Worm (Caenorhabditis elegans) whole organism, mixed stage, embryonic: ENCODE results near the gene C23F12.9.
A peak's percentile ranks its signal among the peaks of the same experiment; 100 is the strongest.

Source experiments
- M03D4.4 ChIP-seq: sonication (generic microtip); optimal IDR thresholded peaks from 2 replicates; lab custom pipeline; 2017; ENCODE audit warnings: mild to moderate bottlenecking, missing genetic modification characterization, missing compliant biosample characterization
- bed-3 ChIP-seq: fragments of 200-800 bp; sonication (Bioruptor generic); optimal IDR thresholded peaks from 3 replicates; lab custom pipeline; 2018; ENCODE audit warnings: mild to moderate bottlenecking, missing genetic modification characterization, moderate library complexity, missing compliant biosample characterization
- blmp-1 ChIP-seq: fragments of 150-350 bp; optimal IDR thresholded peaks from 2 replicates; lab custom pipeline; 2014; ENCODE audit warnings: missing biosample characterization, missing genetic modification characterization
- ceh-39 ChIP-seq: fragments of 150-350 bp; optimal IDR thresholded peaks from 2 replicates; lab custom pipeline; 2014; ENCODE audit warnings: missing biosample characterization, missing genetic modification characterization
- ceh-43 ChIP-seq: fragments of 200-800 bp; sonication (Bioruptor generic); optimal IDR thresholded peaks from 2 replicates; lab custom pipeline; 2018; ENCODE audit warnings: mild to moderate bottlenecking, missing genetic modification characterization, moderate library complexity, missing compliant biosample characterization
- ceh-83 ChIP-seq: fragments of 200-800 bp; sonication (Bioruptor generic); optimal IDR thresholded peaks from 2 replicates; lab custom pipeline; 2018; ENCODE audit warnings: mild to moderate bottlenecking, missing genetic modification characterization, missing compliant biosample characterization
- ces-1 ChIP-seq: fragments of 150-350 bp; optimal IDR thresholded peaks from 2 replicates; lab custom pipeline; 2014; ENCODE audit warnings: missing biosample characterization, missing genetic modification reagents, missing genetic modification characterization
- cnd-1 ChIP-seq: fragments of 200-800 bp; sonication (Bioruptor generic); optimal IDR thresholded peaks from 2 replicates; lab custom pipeline; 2018; ENCODE audit warnings: mild to moderate bottlenecking, missing genetic modification characterization, missing compliant biosample characterization
- elt-1 ChIP-seq: sonication (generic microtip); optimal IDR thresholded peaks from 2 replicates; lab custom pipeline; 2017; ENCODE audit warnings: missing genetic modification characterization, mild to moderate bottlenecking, missing compliant biosample characterization, antibody characterized with exemption, moderate library complexity, borderline replicate concordance; ENCODE audit not compliant: insufficient read depth
- elt-3 ChIP-seq: fragments of 150-350 bp; optimal IDR thresholded peaks from 2 replicates; lab custom pipeline; 2014; ENCODE audit warnings: missing biosample characterization, missing genetic modification characterization
- flh-1 ChIP-seq: fragments of 200-800 bp; sonication (Bioruptor generic); optimal IDR thresholded peaks from 2 replicates; lab custom pipeline; 2018; ENCODE audit warnings: mild to moderate bottlenecking, missing genetic modification characterization, moderate library complexity, missing compliant biosample characterization
- ham-2 ChIP-seq: fragments of 200-800 bp; sonication (Bioruptor generic); optimal IDR thresholded peaks from 2 replicates; lab custom pipeline; 2018; ENCODE audit warnings: mild to moderate bottlenecking, missing genetic modification characterization, missing compliant biosample characterization
- lin-13 ChIP-seq: fragments of 150-350 bp; optimal IDR thresholded peaks from 2 replicates; lab custom pipeline; 2014; ENCODE audit warnings: missing biosample characterization, missing genetic modification characterization
- lin-32 ChIP-seq: fragments of 200-800 bp; sonication (Bioruptor generic); optimal IDR thresholded peaks from 2 replicates; lab custom pipeline; 2018; ENCODE audit warnings: mild to moderate bottlenecking, missing genetic modification characterization, missing compliant biosample characterization
- lsy-2 ChIP-seq: fragments of 150-350 bp; optimal IDR thresholded peaks from 2 replicates; lab custom pipeline; 2014; ENCODE audit warnings: missing biosample characterization, missing genetic modification characterization
- mep-1 ChIP-seq: fragments of 150-350 bp; optimal IDR thresholded peaks from 2 replicates; lab custom pipeline; 2017; ENCODE audit warnings: missing biosample characterization, missing genetic modification reagents, missing genetic modification characterization, inconsistent platforms
- mls-2 ChIP-seq: sonication (generic microtip); optimal IDR thresholded peaks from 2 replicates; lab custom pipeline; 2016; ENCODE audit warnings: mild to moderate bottlenecking, missing genetic modification characterization, moderate library complexity, missing compliant biosample characterization
- nhr-12 ChIP-seq: fragments of 150-350 bp; optimal IDR thresholded peaks from 2 replicates; lab custom pipeline; 2014; ENCODE audit warnings: missing biosample characterization, missing genetic modification characterization
- nhr-2 ChIP-seq: fragments of 150-350 bp; optimal IDR thresholded peaks from 2 replicates; lab custom pipeline; 2014; ENCODE audit warnings: missing biosample characterization, missing genetic modification characterization
- nhr-237 ChIP-seq: fragments of 150-350 bp; optimal IDR thresholded peaks from 2 replicates; lab custom pipeline; 2014; ENCODE audit warnings: missing biosample characterization, missing genetic modification characterization
- nhr-76 ChIP-seq: sonication (generic microtip); optimal IDR thresholded peaks from 2 replicates; lab custom pipeline; 2017; ENCODE audit warnings: missing biosample characterization, missing genetic modification characterization
- pha-4 ChIP-seq: fragments of 150-350 bp; optimal IDR thresholded peaks from 2 replicates; lab custom pipeline; 2018; ENCODE audit warnings: missing biosample characterization, missing genetic modification reagents, missing genetic modification characterization
- sem-2 ChIP-seq: fragments of 200-800 bp; sonication (Bioruptor generic); optimal IDR thresholded peaks from 2 replicates; lab custom pipeline; 2018; ENCODE audit warnings: mild to moderate bottlenecking, missing genetic modification characterization, missing compliant biosample characterization
- snpc-4 ChIP-seq: fragments of 150-350 bp; optimal IDR thresholded peaks from 2 replicates; lab custom pipeline; 2014; ENCODE audit warnings: missing biosample characterization, missing genetic modification characterization
- sptf-1 ChIP-seq: sonication (generic microtip); optimal IDR thresholded peaks from 2 replicates; lab custom pipeline; 2017; ENCODE audit warnings: mild to moderate bottlenecking, missing genetic modification characterization, moderate library complexity, missing compliant biosample characterization
- tbx-8 ChIP-seq: fragments of 200-800 bp; sonication (Bioruptor generic); optimal IDR thresholded peaks from 2 replicates; lab custom pipeline; 2018; ENCODE audit warnings: mild to moderate bottlenecking, missing genetic modification characterization, moderate library complexity, missing compliant biosample characterization
- unc-39 ChIP-seq: fragments of 150-350 bp; optimal IDR thresholded peaks from 2 replicates; lab custom pipeline; 2014; ENCODE audit warnings: missing biosample characterization, missing genetic modification characterization
- unc-62 ChIP-seq: fragments of 150-350 bp; optimal IDR thresholded peaks from 2 replicates; lab custom pipeline; 2014; ENCODE audit warnings: missing biosample characterization, missing genetic modification reagents, missing genetic modification characterization
- zip-8 ChIP-seq: fragments of 150-350 bp; optimal IDR thresholded peaks from 2 replicates; lab custom pipeline; 2014; ENCODE audit warnings: missing biosample characterization, missing genetic modification characterization
- ztf-11 ChIP-seq: fragments of 150-350 bp; optimal IDR thresholded peaks from 2 replicates; lab custom pipeline; 2014; ENCODE audit warnings: missing biosample characterization, missing genetic modification characterization

The C23F12.9 gene

ce11 chrX:9403622-9404255 lies 9.9 kb downstream of the C23F12.9 start:
- no peak for TF ChIP-seq mep-1 (tag; lab: Kevin White, UChicago)
- TF ChIP-seq nhr-2 (tag; lab: Kevin White, UChicago), result no peak
- no peak for TF ChIP-seq ceh-43 (GFP tag; lab: Kevin White, UChicago)
- no peak for TF ChIP-seq mls-2 (tag; lab: Kevin White, UChicago)
- TF ChIP-seq cnd-1 (tag; lab: Kevin White, UChicago), result no peak
- TF ChIP-seq ham-2, result no peak
- no peak for TF ChIP-seq M03D4.4 (tag; lab: Kevin White, UChicago)
- no peak for TF ChIP-seq ztf-11 (tag; lab: Kevin White, UChicago)
- TF ChIP-seq lin-32 (GFP tag; lab: Kevin White, UChicago), result no peak
- no peak for TF ChIP-seq lin-13 (tag; lab: Kevin White, UChicago)
- no peak for TF ChIP-seq sptf-1 (tag; lab: Kevin White, UChicago)
- no peak for TF ChIP-seq pha-4 (tag; lab: Kevin White, UChicago)
- TF ChIP-seq blmp-1, result no peak
- TF ChIP-seq flh-1 (GFP tag; lab: Kevin White, UChicago), result no peak
- TF ChIP-seq elt-3 (tag; lab: Kevin White, UChicago), result no peak
- TF ChIP-seq unc-39 (tag; lab: Kevin White, UChicago), result no peak
- no peak for TF ChIP-seq unc-62 (GFP tag; lab: Kevin White, UChicago)

- TF ChIP-seq elt-1 (tag; lab: Kevin White, UChicago) (peak; percentile 68), cnd-1 (tag; lab: Kevin White, UChicago) (no peak), blmp-1 (no peak), zip-8 (tag; lab: Kevin White, UChicago) (no peak), ztf-11 (tag; lab: Kevin White, UChicago) (no peak), bed-3 (GFP tag; lab: Kevin White, UChicago) (no peak)
Observed at ce11 chrX:9405922-9406321, 12.1 kb downstream of the C23F12.9 start.

DNA sequence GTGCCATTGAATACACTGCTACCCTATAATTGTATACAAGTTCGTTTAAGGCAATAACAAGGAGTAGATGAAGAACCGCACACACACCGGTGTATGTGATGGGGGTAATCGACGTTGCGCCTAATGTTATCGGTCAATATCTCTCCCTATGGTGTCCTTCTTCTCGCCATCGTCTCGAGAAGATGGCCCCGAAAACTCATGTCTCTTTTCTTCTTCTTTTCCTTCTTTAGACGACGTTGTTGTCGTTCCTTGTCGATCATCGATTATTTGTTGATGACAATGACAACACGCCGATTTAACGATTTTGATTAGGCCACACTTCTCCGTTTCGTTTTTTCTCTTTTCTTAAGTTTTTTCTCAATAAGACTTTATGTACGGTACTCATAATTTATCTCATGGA lies 15.3 kb downstream of the C23F12.9 start:
- TF ChIP-seq snpc-4 (tag; lab: Kevin White, UChicago) (no peak), lsy-2 (tag; lab: Kevin White, UChicago) (no peak), lin-32 (GFP tag; lab: Kevin White, UChicago) (no peak), bed-3 (GFP tag; lab: Kevin White, UChicago) (no peak), ces-1 (GFP tag; lab: Kevin White, UChicago) (no peak), nhr-76 (no peak), unc-62 (GFP tag; lab: Kevin White, UChicago) (no peak)
- TF ChIP-seq, all 35 proteins: peak for 0

ce11 chrX:9410747-9411146 lies 16.9 kb downstream of the C23F12.9 start:
- TF ChIP-seq elt-1 (tag; lab: Kevin White, UChicago) (no peak), unc-39 (tag; lab: Kevin White, UChicago) (no peak), flh-1 (GFP tag; lab: Kevin White, UChicago) (no peak), blmp-1 (no peak), sptf-1 (tag; lab: Kevin White, UChicago) (no peak), ztf-11 (tag; lab: Kevin White, UChicago) (no peak), lin-13 (tag; lab: Kevin White, UChicago) (no peak), zip-8 (tag; lab: Kevin White, UChicago) (no peak), mep-1 (tag; lab: Kevin White, UChicago) (no peak), ceh-39 (tag; lab: Kevin White, UChicago) (no peak)

- TF ChIP-seq ceh-39 (tag; lab: Kevin White, UChicago) (no peak), lsy-2 (tag; lab: Kevin White, UChicago) (no peak), ceh-83 (GFP tag; lab: Kevin White, UChicago) (no peak), nhr-12 (tag; lab: Kevin White, UChicago) (no peak), nhr-237 (tag; lab: Kevin White, UChicago) (no peak), sem-2 (GFP tag; lab: Kevin White, UChicago) (no peak), tbx-8 (GFP tag; lab: Kevin White, UChicago) (no peak), bed-3 (GFP tag; lab: Kevin White, UChicago) (no peak)
Observed at ce11 chrX:9411675-9412074, 17.8 kb downstream of the C23F12.9 start.
